Worm (Caenorhabditis elegans) whole organism, mixed stage, embryonic: ENCODE results near the gene bath-26.
"Not testable (repeated sequence)": the region's sequence is repeated elsewhere in the genome, so short reads cannot be mapped to it uniquely, and the experiment has no call there.

Experiments used
- M03D4.4 ChIP-seq: sonication (generic microtip); optimal IDR thresholded peaks from 2 replicates; lab custom pipeline; 2017; ENCODE audit warnings: mild to moderate bottlenecking, missing genetic modification characterization, missing compliant biosample characterization
- bed-3 ChIP-seq: fragments of 200-800 bp; sonication (Bioruptor generic); optimal IDR thresholded peaks from 3 replicates; lab custom pipeline; 2018; ENCODE audit warnings: mild to moderate bottlenecking, missing genetic modification characterization, moderate library complexity, missing compliant biosample characterization
- blmp-1 ChIP-seq: fragments of 150-350 bp; optimal IDR thresholded peaks from 2 replicates; lab custom pipeline; 2014; ENCODE audit warnings: missing biosample characterization, missing genetic modification characterization
- ceh-39 ChIP-seq: fragments of 150-350 bp; optimal IDR thresholded peaks from 2 replicates; lab custom pipeline; 2014; ENCODE audit warnings: missing biosample characterization, missing genetic modification characterization
- ceh-43 ChIP-seq: fragments of 200-800 bp; sonication (Bioruptor generic); optimal IDR thresholded peaks from 2 replicates; lab custom pipeline; 2018; ENCODE audit warnings: mild to moderate bottlenecking, missing genetic modification characterization, moderate library complexity, missing compliant biosample characterization
- ceh-83 ChIP-seq: fragments of 200-800 bp; sonication (Bioruptor generic); optimal IDR thresholded peaks from 2 replicates; lab custom pipeline; 2018; ENCODE audit warnings: mild to moderate bottlenecking, missing genetic modification characterization, missing compliant biosample characterization
- ces-1 ChIP-seq: fragments of 150-350 bp; optimal IDR thresholded peaks from 2 replicates; lab custom pipeline; 2014; ENCODE audit warnings: missing biosample characterization, missing genetic modification reagents, missing genetic modification characterization
- cnd-1 ChIP-seq: fragments of 200-800 bp; sonication (Bioruptor generic); optimal IDR thresholded peaks from 2 replicates; lab custom pipeline; 2018; ENCODE audit warnings: mild to moderate bottlenecking, missing genetic modification characterization, missing compliant biosample characterization
- drap-1 ChIP-seq: fragments of 200-800 bp; sonication (Bioruptor generic); optimal IDR thresholded peaks from 3 replicates; lab custom pipeline; 2018; ENCODE audit warnings: mild to moderate bottlenecking, missing genetic modification characterization, missing compliant biosample characterization
- elt-1 ChIP-seq: sonication (generic microtip); optimal IDR thresholded peaks from 2 replicates; lab custom pipeline; 2017; ENCODE audit warnings: missing genetic modification characterization, mild to moderate bottlenecking, missing compliant biosample characterization, antibody characterized with exemption, moderate library complexity, borderline replicate concordance; ENCODE audit not compliant: insufficient read depth
- flh-1 ChIP-seq: fragments of 200-800 bp; sonication (Bioruptor generic); optimal IDR thresholded peaks from 2 replicates; lab custom pipeline; 2018; ENCODE audit warnings: mild to moderate bottlenecking, missing genetic modification characterization, moderate library complexity, missing compliant biosample characterization
- hlh-1 ChIP-seq: fragments of 150-350 bp; optimal IDR thresholded peaks from 2 replicates; lab custom pipeline; 2014; ENCODE audit warnings: missing biosample characterization, missing genetic modification reagents, missing genetic modification characterization
- lin-13 ChIP-seq: fragments of 150-350 bp; optimal IDR thresholded peaks from 2 replicates; lab custom pipeline; 2014; ENCODE audit warnings: missing biosample characterization, missing genetic modification characterization
- lin-32 ChIP-seq: fragments of 200-800 bp; sonication (Bioruptor generic); optimal IDR thresholded peaks from 2 replicates; lab custom pipeline; 2018; ENCODE audit warnings: mild to moderate bottlenecking, missing genetic modification characterization, missing compliant biosample characterization
- lsy-2 ChIP-seq: fragments of 150-350 bp; optimal IDR thresholded peaks from 2 replicates; lab custom pipeline; 2014; ENCODE audit warnings: missing biosample characterization, missing genetic modification characterization
- mab-5 ChIP-seq: fragments of 150-350 bp; optimal IDR thresholded peaks from 2 replicates; lab custom pipeline; 2014; ENCODE audit warnings: missing biosample characterization, missing genetic modification characterization
- mls-2 ChIP-seq: sonication (generic microtip); optimal IDR thresholded peaks from 2 replicates; lab custom pipeline; 2016; ENCODE audit warnings: mild to moderate bottlenecking, missing genetic modification characterization, moderate library complexity, missing compliant biosample characterization
- nhr-12 ChIP-seq: fragments of 150-350 bp; optimal IDR thresholded peaks from 2 replicates; lab custom pipeline; 2014; ENCODE audit warnings: missing biosample characterization, missing genetic modification characterization
- nhr-2 ChIP-seq: fragments of 150-350 bp; optimal IDR thresholded peaks from 2 replicates; lab custom pipeline; 2014; ENCODE audit warnings: missing biosample characterization, missing genetic modification characterization
- nhr-237 ChIP-seq: fragments of 150-350 bp; optimal IDR thresholded peaks from 2 replicates; lab custom pipeline; 2014; ENCODE audit warnings: missing biosample characterization, missing genetic modification characterization
- nhr-28 ChIP-seq: fragments of 150-350 bp; optimal IDR thresholded peaks from 2 replicates; lab custom pipeline; 2014; ENCODE audit warnings: missing biosample characterization, missing genetic modification characterization
- nhr-76 ChIP-seq: sonication (generic microtip); optimal IDR thresholded peaks from 2 replicates; lab custom pipeline; 2017; ENCODE audit warnings: missing biosample characterization, missing genetic modification characterization
- sem-2 ChIP-seq: fragments of 200-800 bp; sonication (Bioruptor generic); optimal IDR thresholded peaks from 2 replicates; lab custom pipeline; 2018; ENCODE audit warnings: mild to moderate bottlenecking, missing genetic modification characterization, missing compliant biosample characterization
- sptf-1 ChIP-seq: sonication (generic microtip); optimal IDR thresholded peaks from 2 replicates; lab custom pipeline; 2017; ENCODE audit warnings: mild to moderate bottlenecking, missing genetic modification characterization, moderate library complexity, missing compliant biosample characterization
- tbx-8 ChIP-seq: fragments of 200-800 bp; sonication (Bioruptor generic); optimal IDR thresholded peaks from 2 replicates; lab custom pipeline; 2018; ENCODE audit warnings: mild to moderate bottlenecking, missing genetic modification characterization, moderate library complexity, missing compliant biosample characterization
- unc-120 ChIP-seq: sonication (generic microtip); optimal IDR thresholded peaks from 2 replicates; lab custom pipeline; 2017; ENCODE audit warnings: missing genetic modification characterization, missing compliant biosample characterization; ENCODE audit not compliant: poor library complexity, severe bottlenecking
- unc-39 ChIP-seq: fragments of 150-350 bp; optimal IDR thresholded peaks from 2 replicates; lab custom pipeline; 2014; ENCODE audit warnings: missing biosample characterization, missing genetic modification characterization
- unc-62 ChIP-seq: fragments of 150-350 bp; optimal IDR thresholded peaks from 2 replicates; lab custom pipeline; 2014; ENCODE audit warnings: missing biosample characterization, missing genetic modification reagents, missing genetic modification characterization
- zip-8 ChIP-seq: fragments of 150-350 bp; optimal IDR thresholded peaks from 2 replicates; lab custom pipeline; 2014; ENCODE audit warnings: missing biosample characterization, missing genetic modification characterization
- ztf-11 ChIP-seq: fragments of 150-350 bp; optimal IDR thresholded peaks from 2 replicates; lab custom pipeline; 2014; ENCODE audit warnings: missing biosample characterization, missing genetic modification characterization

bath-26 gene

DNA sequence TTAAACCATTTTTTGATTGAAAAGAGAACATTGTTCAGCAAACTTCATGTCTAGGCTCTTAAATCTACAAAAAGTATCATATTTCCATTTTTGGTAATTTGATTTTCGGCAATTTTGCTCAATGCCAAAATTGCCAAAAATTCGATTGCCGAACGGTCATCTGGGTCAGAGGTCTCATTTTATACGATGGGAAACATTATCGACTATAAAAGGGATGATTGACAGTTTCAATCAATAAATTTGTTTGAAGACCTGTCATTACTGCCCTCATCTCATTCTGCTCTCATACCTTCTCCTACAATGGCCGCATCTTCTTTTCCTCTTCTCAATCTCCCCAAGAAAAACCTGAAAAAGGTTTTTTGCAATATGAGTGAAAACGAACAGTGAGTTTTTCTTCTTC, 38.7 kb downstream of the bath-26 start, which contains the start of gene K05F6.14:
TSS of gene K05F6.14 (plus strand) at position 301 of the 400 bp plus-strand sequence.
- no peak for TF ChIP-seq nhr-28 (tag; lab: Kevin White, UChicago)
- no peak for TF ChIP-seq tbx-8 (GFP tag; lab: Kevin White, UChicago)
- TF ChIP-seq nhr-237 (tag; lab: Kevin White, UChicago): no peak
- no peak for TF ChIP-seq mls-2 (tag; lab: Kevin White, UChicago)
- TF ChIP-seq ztf-11 (tag; lab: Kevin White, UChicago): no peak
- TF ChIP-seq nhr-2 (tag; lab: Kevin White, UChicago): no peak
- no peak for TF ChIP-seq M03D4.4
- TF ChIP-seq elt-1 (tag; lab: Kevin White, UChicago): no peak
- TF ChIP-seq lin-13 (tag; lab: Kevin White, UChicago): no peak
- TF ChIP-seq nhr-12 (tag; lab: Kevin White, UChicago): no peak
- TF ChIP-seq hlh-1 (tag; lab: Kevin White, UChicago): no peak
- TF ChIP-seq lin-32 (GFP tag; lab: Kevin White, UChicago): no peak
- no peak for TF ChIP-seq bed-3 (GFP tag; lab: Kevin White, UChicago)
- TF ChIP-seq unc-62 (GFP tag; lab: Kevin White, UChicago): no peak
- no peak for TF ChIP-seq ceh-43 (GFP tag; lab: Kevin White, UChicago)
- no peak for TF ChIP-seq drap-1
- TF ChIP-seq ceh-83 (GFP tag; lab: Kevin White, UChicago): no peak
- no peak for TF ChIP-seq mab-5 (tag; lab: Kevin White, UChicago)
- TF ChIP-seq unc-39 (tag; lab: Kevin White, UChicago): no peak
- TF ChIP-seq, all 35 proteins: peak for 0

DNA sequence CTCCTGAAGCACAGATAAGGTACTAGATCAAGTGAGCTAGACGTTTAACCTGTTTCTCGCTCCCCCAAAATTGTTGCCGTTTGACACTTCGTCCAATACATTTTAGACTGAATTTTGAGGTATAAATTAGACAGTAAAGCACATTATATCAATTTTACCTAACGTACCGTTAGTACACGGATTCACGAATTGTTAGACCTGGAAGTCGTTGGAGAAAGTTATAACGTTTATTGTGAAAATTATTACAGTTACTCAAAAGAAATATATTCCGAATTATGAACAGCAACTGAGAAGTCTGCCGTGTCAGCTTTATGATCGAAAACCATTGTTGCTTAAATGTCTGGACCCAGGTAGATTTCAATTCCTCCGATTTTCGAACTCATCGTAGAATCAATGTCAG, 39.7 kb downstream of the bath-26 start:
- TF ChIP-seq sptf-1 (no peak), nhr-28 (tag; lab: Kevin White, UChicago) (no peak), ceh-83 (GFP tag; lab: Kevin White, UChicago) (no peak), zip-8 (tag; lab: Kevin White, UChicago) (no peak), unc-120 (no peak), elt-1 (tag; lab: Kevin White, UChicago) (no peak), M03D4.4 (no peak)

DNA sequence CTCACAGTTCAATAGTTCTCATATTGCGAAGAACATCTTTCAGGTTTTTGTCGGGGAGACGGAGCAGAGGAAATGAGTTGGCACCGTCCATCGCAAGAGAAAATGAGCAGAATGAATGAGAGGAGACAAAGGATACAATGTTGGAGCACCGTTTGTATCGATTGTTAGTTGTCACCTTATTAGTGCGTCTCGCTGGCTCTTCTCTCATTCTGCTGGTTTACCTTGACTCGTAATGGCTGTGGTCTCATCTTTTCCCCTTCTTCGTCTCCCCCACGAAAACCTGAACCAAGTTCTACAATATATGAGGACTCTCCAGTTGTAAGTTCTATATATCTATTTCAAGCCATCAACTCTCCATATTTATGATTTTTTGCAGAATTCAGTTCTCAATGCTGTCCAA, 44.3 kb downstream of the bath-26 start, which contains the start of the genes fbxb-54 and fbxb-50:
TSS of gene fbxb-54 (minus strand) at position 101 of the 400 bp plus-strand sequence.
TSS of gene fbxb-50 (plus strand) at position 227 of the 400 bp plus-strand sequence.
- TF ChIP-seq ceh-39 (tag; lab: Kevin White, UChicago); bed-3 (GFP tag; lab: Kevin White, UChicago); drap-1: not testable (repeated sequence)

DNA sequence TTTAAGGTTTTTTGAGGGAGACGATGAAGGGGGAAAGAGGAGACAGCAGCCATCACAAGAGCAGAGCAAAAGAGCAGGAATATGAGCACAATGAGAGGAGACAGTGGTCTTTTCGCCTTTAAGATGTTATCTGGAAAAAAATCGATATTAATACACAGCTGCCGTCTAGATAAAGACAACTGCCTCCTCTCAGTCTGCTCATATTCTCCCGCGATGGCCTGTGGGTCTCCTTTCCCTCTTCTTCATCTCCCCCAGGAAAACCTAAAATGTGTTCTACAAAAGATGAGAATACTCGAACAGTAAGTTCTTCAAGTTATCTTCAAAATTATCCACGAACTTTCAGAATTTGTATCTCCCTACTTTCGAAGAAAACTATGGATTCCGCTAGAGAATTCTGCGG, 50.1 kb downstream of the bath-26 start, which contains the start of the genes fbxb-52 and fbxb-51:
TSS of gene fbxb-52 (minus strand) at position 101 of the 400 bp plus-strand sequence.
TSS of gene fbxb-51 (plus strand) at position 212 of the 400 bp plus-strand sequence.
- TF ChIP-seq drap-1: no peak
- no peak for TF ChIP-seq blmp-1 (tag; lab: Kevin White, UChicago)
- TF ChIP-seq ceh-39 (tag; lab: Kevin White, UChicago): no peak
- TF ChIP-seq unc-39 (tag; lab: Kevin White, UChicago): no peak
- no peak for TF ChIP-seq lin-32 (GFP tag; lab: Kevin White, UChicago)
- TF ChIP-seq sem-2 (GFP tag; lab: Kevin White, UChicago): no peak
- no peak for TF ChIP-seq ces-1
- no peak for TF ChIP-seq lsy-2 (tag; lab: Kevin White, UChicago)
- no peak for TF ChIP-seq ceh-83 (GFP tag; lab: Kevin White, UChicago)
- no peak for TF ChIP-seq ceh-43 (GFP tag; lab: Kevin White, UChicago)
- TF ChIP-seq flh-1 (GFP tag; lab: Kevin White, UChicago): no peak
- no peak for TF ChIP-seq sptf-1
- TF ChIP-seq M03D4.4: no peak
- TF ChIP-seq cnd-1 (tag; lab: Kevin White, UChicago): no peak
- TF ChIP-seq hlh-1 (tag; lab: Kevin White, UChicago): no peak
- no peak for TF ChIP-seq nhr-76
- no peak for TF ChIP-seq unc-120
- TF ChIP-seq unc-62 (GFP tag; lab: Kevin White, UChicago): no peak
